Comparison of ENCODE assay signal across 1 fruit fly cellular context in genomic region chr3R:30413795-30414194, dm6.
A peak's percentile ranks its signal among the peaks of the same experiment; 100 is the strongest.
TF ChIP-seq lines count a peak whose summit lies in the region.

No protein-coding gene starts in this region.

TF ChIP-seq in whole organism, embryonic, 481 proteins besides CTCF, POLR2A, EP300 and RAD21 (continued from another document and continues in another):
- TF ChIP-seq sim (GFP tag; IDR thresholded peaks at IDR 0.05; lab: Robert Waterston, UW), result no peak
- no peak for TF ChIP-seq CG4707 (GFP tag; optimal IDR thresholded peaks at IDR 0.05; lab: Kevin White, UChicago)
- TF ChIP-seq ranshi (GFP tag; IDR thresholded peaks at IDR 0.05; lab: Robert Waterston, UW), result peak; percentile 63; the same call in 1 of the 2 replicates
- TF ChIP-seq CG1832 (GFP tag; optimal IDR thresholded peaks at IDR 0.05; lab: Kevin White, UChicago), result no peak
- TF ChIP-seq CG14441 (GFP tag; IDR thresholded peaks at IDR 0.05; lab: Robert Waterston, UW), result peak; percentile 78
- peak; percentile 9 for TF ChIP-seq Antp (GFP tag; optimal IDR thresholded peaks at IDR 0.05; lab: Kevin White, UChicago)
- TF ChIP-seq CG17912 (GFP tag; optimal IDR thresholded peaks at IDR 0.05; lab: Kevin White, UChicago), result no peak
- TF ChIP-seq CG14050 (GFP tag; IDR thresholded peaks at IDR 0.05; lab: Robert Waterston, UW), result no peak
- no peak for TF ChIP-seq tx (GFP tag; optimal IDR thresholded peaks at IDR 0.05; lab: Kevin White, UChicago)
- peak; percentile 1 for TF ChIP-seq kah (GFP tag; optimal IDR thresholded peaks at IDR 0.05; lab: Kevin White, UChicago)
- TF ChIP-seq ERR (GFP tag; optimal IDR thresholded peaks at IDR 0.05; lab: Kevin White, UChicago), result no peak
- TF ChIP-seq D (optimal IDR thresholded peaks at IDR 0.05; lab: Kevin White, UChicago), result no peak
- TF ChIP-seq D (GFP tag; optimal IDR thresholded peaks at IDR 0.05; lab: Kevin White, UChicago), result peak; percentile 59
- peak; percentile 44 for TF ChIP-seq CG18764 (GFP tag; optimal IDR thresholded peaks at IDR 0.05; lab: Kevin White, UChicago)
- no peak for TF ChIP-seq gt (GFP tag; IDR thresholded peaks at IDR 0.05; lab: Robert Waterston, UW)
- TF ChIP-seq gcm (GFP tag; optimal IDR thresholded peaks at IDR 0.05; lab: Kevin White, UChicago), result peak; percentile 32
- TF ChIP-seq da (GFP tag; optimal IDR thresholded peaks at IDR 0.05; lab: Kevin White, UChicago), result no peak
- peak; percentile 44 for TF ChIP-seq CG5245 (GFP tag; optimal IDR thresholded peaks at IDR 0.05; lab: Kevin White, UChicago)
- no peak for TF ChIP-seq CG15073 (GFP tag; optimal IDR thresholded peaks at IDR 0.05; lab: Kevin White, UChicago)
- no peak for TF ChIP-seq Sin3A (optimal IDR thresholded peaks at IDR 0.05; lab: Kevin White, UChicago)
- TF ChIP-seq Dad (GFP tag; optimal IDR thresholded peaks at IDR 0.05; lab: Kevin White, UChicago), result no peak
- no peak for TF ChIP-seq gsb (GFP tag; IDR thresholded peaks at IDR 0.05; lab: Robert Waterston, UW)
- TF ChIP-seq CG6813 (GFP tag; optimal IDR thresholded peaks at IDR 0.05; lab: Kevin White, UChicago), result no peak
- TF ChIP-seq CG9609 (GFP tag; optimal IDR thresholded peaks at IDR 0.05; lab: Kevin White, UChicago), result peak; percentile 7
- no peak for TF ChIP-seq luna (GFP tag; optimal IDR thresholded peaks at IDR 0.05; lab: Kevin White, UChicago)
- TF ChIP-seq CkIIα-i1 (GFP tag; IDR thresholded peaks at IDR 0.05; lab: Robert Waterston, UW), result no peak
- TF ChIP-seq CG17328 (GFP tag; IDR thresholded peaks at IDR 0.05; lab: Robert Waterston, UW), result peak; percentile 71
- no peak for TF ChIP-seq CG9817 (tag; optimal IDR thresholded peaks at IDR 0.05; lab: Kevin White, UChicago)
- TF ChIP-seq CG8944 (GFP tag; optimal IDR thresholded peaks at IDR 0.05; lab: Kevin White, UChicago), result peak; percentile 39
- TF ChIP-seq HHEX (GFP tag; optimal IDR thresholded peaks at IDR 0.05; lab: Kevin White, UChicago), result peak; percentile 28
- 0 out of 2 replicates have a peak, but pooled peaks have one; percentile 42 for TF ChIP-seq sob (GFP tag; IDR thresholded peaks at IDR 0.05; lab: Robert Waterston, UW)
- TF ChIP-seq TFAM (GFP tag; optimal IDR thresholded peaks at IDR 0.05; lab: Kevin White, UChicago), result no peak
- peak; percentile 28; the same call in 1 of the 2 replicates for TF ChIP-seq CG11247 (GFP tag; IDR thresholded peaks at IDR 0.05; lab: Robert Waterston, UW)
- TF ChIP-seq CG15696 (tag; optimal IDR thresholded peaks at IDR 0.05; lab: Kevin White, UChicago), result no peak
- TF ChIP-seq CG14860 (GFP tag; IDR thresholded peaks at IDR 0.05; lab: Robert Waterston, UW; ENCODE audit: partially characterized antibody), result no peak
- TF ChIP-seq CG17186 (GFP tag; optimal IDR thresholded peaks at IDR 0.05; lab: Kevin White, UChicago), result no peak
- peak; percentile 10 for TF ChIP-seq CG18619 (GFP tag; optimal IDR thresholded peaks at IDR 0.05; lab: Kevin White, UChicago)
- no peak for TF ChIP-seq Sry-δ (GFP tag; optimal IDR thresholded peaks at IDR 0.05; lab: Kevin White, UChicago)
- peak; percentile 25 for TF ChIP-seq CG2120 (GFP tag; optimal IDR thresholded peaks at IDR 0.05; lab: Kevin White, UChicago)
- TF ChIP-seq Doc2 (GFP tag; IDR thresholded peaks at IDR 0.05; lab: Robert Waterston, UW), result no peak
- no peak for TF ChIP-seq CG6175 (GFP tag; IDR thresholded peaks at IDR 0.05; lab: Robert Waterston, UW)
- peak; percentile 31 for TF ChIP-seq CG1233 (GFP tag; optimal IDR thresholded peaks at IDR 0.05; lab: Kevin White, UChicago)
- no peak for TF ChIP-seq maf-S (GFP tag; optimal IDR thresholded peaks at IDR 0.05; lab: Kevin White, UChicago)
- peak; percentile 46 for TF ChIP-seq CG10267 (tag; optimal IDR thresholded peaks at IDR 0.05; lab: Kevin White, UChicago)
- TF ChIP-seq tin (GFP tag; optimal IDR thresholded peaks at IDR 0.05; lab: Kevin White, UChicago), result peak; percentile 59
- TF ChIP-seq sqz (GFP tag; optimal IDR thresholded peaks at IDR 0.05; lab: Kevin White, UChicago), result no peak
- no peak for TF ChIP-seq chinmo (GFP tag; IDR thresholded peaks at IDR 0.05; lab: Robert Waterston, UW; ENCODE audit: partially characterized antibody)
- no peak for TF ChIP-seq CG4404 (GFP tag; IDR thresholded peaks at IDR 0.05; lab: Robert Waterston, UW)
- TF ChIP-seq bab2 (GFP tag; optimal IDR thresholded peaks at IDR 0.05; lab: Kevin White, UChicago), result peak; percentile 59
- no peak for TF ChIP-seq cas (GFP tag; IDR thresholded peaks at IDR 0.05; lab: Robert Waterston, UW)
- peak; percentile 9 for TF ChIP-seq Abd-B (GFP tag; optimal IDR thresholded peaks at IDR 0.05; lab: Kevin White, UChicago)
- TF ChIP-seq CG3407 (GFP tag; optimal IDR thresholded peaks at IDR 0.05; lab: Kevin White, UChicago), result no peak
- no peak for TF ChIP-seq gro (GFP tag; optimal IDR thresholded peaks at IDR 0.05; lab: Kevin White, UChicago)
- peak; percentile 45 for TF ChIP-seq Vsx1 (GFP tag; optimal IDR thresholded peaks at IDR 0.05; lab: Kevin White, UChicago)
- TF ChIP-seq CG10209 (GFP tag; optimal IDR thresholded peaks at IDR 0.05; lab: Kevin White, UChicago), result no peak
- no peak for TF ChIP-seq wdn (GFP tag; IDR thresholded peaks at IDR 0.05; lab: Robert Waterston, UW)
- TF ChIP-seq CG2116 (GFP tag; optimal IDR thresholded peaks at IDR 0.05; lab: Kevin White, UChicago), result no peak
- TF ChIP-seq Drgx (GFP tag; IDR thresholded peaks at IDR 0.05; lab: Robert Waterston, UW), result peak; percentile 39; the same call in 1 of the 2 replicates
- peak; percentile 45 for TF ChIP-seq Sox100B (GFP tag; optimal IDR thresholded peaks at IDR 0.05; lab: Kevin White, UChicago)
- TF ChIP-seq pfk (GFP tag; optimal IDR thresholded peaks at IDR 0.05; lab: Kevin White, UChicago), result no peak
- no peak for TF ChIP-seq CG6791 (GFP tag; IDR thresholded peaks at IDR 0.05; lab: Robert Waterston, UW; ENCODE audit: partially characterized antibody)
- peak; percentile 7 for TF ChIP-seq CG12104 (GFP tag; optimal IDR thresholded peaks at IDR 0.05; lab: Kevin White, UChicago)
- TF ChIP-seq zf30C (GFP tag; optimal IDR thresholded peaks at IDR 0.05; lab: Kevin White, UChicago), result no peak
- TF ChIP-seq NC2α (GFP tag; optimal IDR thresholded peaks at IDR 0.05; lab: Kevin White, UChicago), result no peak
- TF ChIP-seq so (GFP tag; IDR thresholded peaks at IDR 0.05; lab: Robert Waterston, UW), result peak; percentile 56; the same call in 1 of the 3 replicates
- no peak for TF ChIP-seq CG6765 (GFP tag; optimal IDR thresholded peaks at IDR 0.05; lab: Kevin White, UChicago)
- TF ChIP-seq Dip2 (GFP tag; IDR thresholded peaks at IDR 0.05; lab: Robert Waterston, UW), result no peak
- TF ChIP-seq zen2 (GFP tag; IDR thresholded peaks at IDR 0.05; lab: Robert Waterston, UW; ENCODE audit: partially characterized antibody), result no peak
- no peak for TF ChIP-seq lilli (GFP tag; optimal IDR thresholded peaks at IDR 0.05; lab: Kevin White, UChicago)
- TF ChIP-seq Dll (GFP tag; IDR thresholded peaks at IDR 0.05; lab: Robert Waterston, UW; ENCODE audit: partially characterized antibody), result no peak
- peak; percentile 31 for TF ChIP-seq bcd (GFP tag; optimal IDR thresholded peaks at IDR 0.05; lab: Kevin White, UChicago)
- TF ChIP-seq Hey (tag; optimal IDR thresholded peaks at IDR 0.05; lab: Kevin White, UChicago), result no peak
- TF ChIP-seq Bgb (GFP tag; IDR thresholded peaks at IDR 0.05; lab: Robert Waterston, UW; ENCODE audit: partially characterized antibody), result no peak
- TF ChIP-seq MBD-R2 (GFP tag; IDR thresholded peaks at IDR 0.05; lab: Robert Waterston, UW), result peak; percentile 28; the same call in 1 of the 2 replicates
- peak; percentile 45 for TF ChIP-seq dmrt11E (tag; optimal IDR thresholded peaks at IDR 0.05; lab: Kevin White, UChicago)
- TF ChIP-seq hkb (optimal IDR thresholded peaks at IDR 0.05; lab: Kevin White, UChicago), result no peak
- peak; percentile 74 for TF ChIP-seq hkb (GFP tag; IDR thresholded peaks at IDR 0.05; lab: Robert Waterston, UW)
- no peak for TF ChIP-seq yki (optimal IDR thresholded peaks at IDR 0.05; lab: Kevin White, UChicago)
- no peak; the same call in 1 of the 2 replicates for TF ChIP-seq slbo (GFP tag; IDR thresholded peaks at IDR 0.05; lab: Robert Waterston, UW)
- no peak for TF ChIP-seq dimm (GFP tag; IDR thresholded peaks at IDR 0.05; lab: Robert Waterston, UW)
- TF ChIP-seq ssp (GFP tag; IDR thresholded peaks at IDR 0.05; lab: Robert Waterston, UW), result 0 out of 2 replicates have a peak, but pooled peaks have one; percentile 9
- no peak for TF ChIP-seq ato (GFP tag; IDR thresholded peaks at IDR 0.05; lab: Robert Waterston, UW; ENCODE audit: partially characterized antibody)
- TF ChIP-seq CG11695 (GFP tag; IDR thresholded peaks at IDR 0.05; lab: Robert Waterston, UW), result peak; percentile 53; the same call in 1 of the 3 replicates
- peak; percentile 36 for TF ChIP-seq nerfin-1 (tag; optimal IDR thresholded peaks at IDR 0.05; lab: Kevin White, UChicago)
- 0 out of 2 replicates have a peak, but pooled peaks have one; percentile 29 for TF ChIP-seq NFAT (GFP tag; IDR thresholded peaks at IDR 0.05; lab: Robert Waterston, UW)
- peak; percentile 58 for TF ChIP-seq Ssrp (tag; optimal IDR thresholded peaks at IDR 0.05; lab: Kevin White, UChicago)
- TF ChIP-seq CG4282 (GFP tag; optimal IDR thresholded peaks at IDR 0.05; lab: Kevin White, UChicago), result no peak
- no peak for TF ChIP-seq bbx (GFP tag; IDR thresholded peaks at IDR 0.05; lab: Robert Waterston, UW; ENCODE audit: partially characterized antibody)
- peak; percentile 18 to 61 for TF ChIP-seq chif (GFP tag; optimal IDR thresholded peaks at IDR 0.05; lab: Kevin White, UChicago)
- TF ChIP-seq CG6272 (GFP tag; IDR thresholded peaks at IDR 0.05; lab: Robert Waterston, UW), result peak; percentile 38; the same call in 1 of the 2 replicates
- no peak for TF ChIP-seq salm (tag; optimal IDR thresholded peaks at IDR 0.05; lab: Kevin White, UChicago)
- no peak for TF ChIP-seq CG11723 (GFP tag; optimal IDR thresholded peaks at IDR 0.05; lab: Kevin White, UChicago)
- TF ChIP-seq cg (GFP tag; optimal IDR thresholded peaks at IDR 0.05; lab: Kevin White, UChicago), result no peak
- no peak for TF ChIP-seq Max (GFP tag; optimal IDR thresholded peaks at IDR 0.05; lab: Kevin White, UChicago)
- no peak for TF ChIP-seq Lpt (GFP tag; optimal IDR thresholded peaks at IDR 0.05; lab: Kevin White, UChicago)
- peak; percentile 23 for TF ChIP-seq ems (GFP tag; optimal IDR thresholded peaks at IDR 0.05; lab: Kevin White, UChicago)
- TF ChIP-seq schlank (tag; optimal IDR thresholded peaks at IDR 0.05; lab: Kevin White, UChicago), result no peak
- TF ChIP-seq al (GFP tag; IDR thresholded peaks at IDR 0.05; lab: Robert Waterston, UW), result no peak
- TF ChIP-seq Stat92E (GFP tag; optimal IDR thresholded peaks at IDR 0.05; lab: Kevin White, UChicago), result no peak
- peak; percentile 45 for TF ChIP-seq pnt (GFP tag; optimal IDR thresholded peaks at IDR 0.05; lab: Kevin White, UChicago)
- peak; percentile 30 for TF ChIP-seq Fer1 (GFP tag; optimal IDR thresholded peaks at IDR 0.05; lab: Kevin White, UChicago)
- TF ChIP-seq CG3726 (GFP tag; IDR thresholded peaks at IDR 0.05; lab: Robert Waterston, UW), result 0 out of 3 replicates have a peak, but pooled peaks have one; percentile 20
- no peak for TF ChIP-seq sr (GFP tag; IDR thresholded peaks at IDR 0.05; lab: Robert Waterston, UW)
- no peak for TF ChIP-seq ac (GFP tag; optimal IDR thresholded peaks at IDR 0.05; lab: Kevin White, UChicago)
- no peak for TF ChIP-seq CG3065 (GFP tag; optimal IDR thresholded peaks at IDR 0.05; lab: Kevin White, UChicago)
- no peak for TF ChIP-seq CG2199 (GFP tag; IDR thresholded peaks at IDR 0.05; lab: Robert Waterston, UW)
- TF ChIP-seq gfzf (GFP tag; optimal IDR thresholded peaks at IDR 0.05; lab: Kevin White, UChicago), result no peak
- no peak for TF ChIP-seq ham (GFP tag; IDR thresholded peaks at IDR 0.05; lab: Robert Waterston, UW)
- peak; percentile 70 for TF ChIP-seq gem (tag; optimal IDR thresholded peaks at IDR 0.05; lab: Kevin White, UChicago)
- no peak for TF ChIP-seq fd3F (GFP tag; optimal IDR thresholded peaks at IDR 0.05; lab: Kevin White, UChicago)
- peak; percentile 41; the same call in 1 of the 3 replicates for TF ChIP-seq ase (GFP tag; IDR thresholded peaks at IDR 0.05; lab: Robert Waterston, UW)
- no peak for TF ChIP-seq Neu2 (GFP tag; optimal IDR thresholded peaks at IDR 0.05; lab: Kevin White, UChicago; ENCODE audit: borderline replicate concordance)
- peak; percentile 66 for TF ChIP-seq dmrt99B (tag; optimal IDR thresholded peaks at IDR 0.05; lab: Kevin White, UChicago)
- TF ChIP-seq Sry-β (GFP tag; optimal IDR thresholded peaks at IDR 0.05; lab: Kevin White, UChicago), result no peak
- TF ChIP-seq Nf-YB (GFP tag; optimal IDR thresholded peaks at IDR 0.05; lab: Kevin White, UChicago), result no peak
- 0 out of 2 replicates have a peak, but pooled peaks have one; percentile 10 for TF ChIP-seq CG9215 (GFP tag; IDR thresholded peaks at IDR 0.05; lab: Robert Waterston, UW)
- no peak for TF ChIP-seq Jarid2 (GFP tag; optimal IDR thresholded peaks at IDR 0.05; lab: Kevin White, UChicago)
- TF ChIP-seq usp (GFP tag; optimal IDR thresholded peaks at IDR 0.05; lab: Kevin White, UChicago), result no peak
- TF ChIP-seq CG16813 (GFP tag; IDR thresholded peaks at IDR 0.05; lab: Robert Waterston, UW; ENCODE audit: partially characterized antibody), result no peak
- no peak for TF ChIP-seq vfl (GFP tag; optimal IDR thresholded peaks at IDR 0.05; lab: Kevin White, UChicago)
- TF ChIP-seq CG9437 (GFP tag; optimal IDR thresholded peaks at IDR 0.05; lab: Kevin White, UChicago), result no peak
- TF ChIP-seq CG11504 (tag; optimal IDR thresholded peaks at IDR 0.05; lab: Kevin White, UChicago), result peak; percentile 71
- TF ChIP-seq ash1 (GFP tag; optimal IDR thresholded peaks at IDR 0.05; lab: Kevin White, UChicago), result no peak
- TF ChIP-seq Tbp (GFP tag; optimal IDR thresholded peaks at IDR 0.05; lab: Kevin White, UChicago), result no peak
- peak; percentile 68 for TF ChIP-seq lab (GFP tag; optimal IDR thresholded peaks at IDR 0.05; lab: Kevin White, UChicago)
- 0 out of 3 replicates have a peak, but pooled peaks have one; percentile 39 for TF ChIP-seq Optix (GFP tag; IDR thresholded peaks at IDR 0.05; lab: Robert Waterston, UW)
- TF ChIP-seq jigr1 (GFP tag; IDR thresholded peaks at IDR 0.05; lab: Robert Waterston, UW), result no peak
- TF ChIP-seq CG7839 (tag; optimal IDR thresholded peaks at IDR 0.05; lab: Kevin White, UChicago), result peak; percentile 65
- TF ChIP-seq z (GFP tag; IDR thresholded peaks at IDR 0.05; lab: Robert Waterston, UW), result no peak
- TF ChIP-seq CG8359 (GFP tag; optimal IDR thresholded peaks at IDR 0.05; lab: Kevin White, UChicago; ENCODE audit: borderline replicate concordance), result no peak
- TF ChIP-seq Chrac-16 (GFP tag; optimal IDR thresholded peaks at IDR 0.05; lab: Kevin White, UChicago), result no peak
- TF ChIP-seq sug (tag; optimal IDR thresholded peaks at IDR 0.05; lab: Kevin White, UChicago), result no peak
- TF ChIP-seq CG32772 (GFP tag; IDR thresholded peaks at IDR 0.05; lab: Robert Waterston, UW), result peak; percentile 64; the same call in 1 of the 2 replicates
